Fruit fly (Drosophila melanogaster) whole organism, adult: ENCODE results near the gene CG14662.

ENCODE experiments used
- CG11617 ChIP-seq: fragments of 200-800 bp; sonication (Bioruptor generic); optimal IDR thresholded peaks from 2 replicates; lab custom pipeline; 2017; ENCODE audit warnings: mild to moderate bottlenecking, missing biosample characterization, missing genetic modification reagents, missing genetic modification characterization
- CG12768 ChIP-seq: fragments of 200-800 bp; sonication (Bioruptor generic); optimal IDR thresholded peaks from 2 replicates; lab custom pipeline; 2017; ENCODE audit warnings: missing biosample characterization, missing genetic modification characterization, mild to moderate bottlenecking, moderate library complexity, missing genetic modification reagents
- CG14711 ChIP-seq: fragments of 200-800 bp; sonication (Bioruptor generic); optimal IDR thresholded peaks from 2 replicates; lab custom pipeline; 2018; ENCODE audit warnings: missing biosample characterization, mild to moderate bottlenecking, missing genetic modification characterization, moderate library complexity
- CG1620 ChIP-seq: fragments of 200-800 bp; sonication (Bioruptor generic); optimal IDR thresholded peaks from 2 replicates; lab custom pipeline; 2016; ENCODE audit warnings: missing biosample characterization, missing genetic modification characterization
- CG33017 ChIP-seq: fragments of 200-800 bp; sonication (Bioruptor generic); optimal IDR thresholded peaks from 2 replicates; lab custom pipeline; 2018; ENCODE audit warnings: missing biosample characterization, mild to moderate bottlenecking, missing genetic modification characterization, moderate library complexity
- CG5204 ChIP-seq: fragments of 200-800 bp; sonication (Bioruptor generic); optimal IDR thresholded peaks from 2 replicates; lab custom pipeline; 2016; ENCODE audit warnings: missing biosample characterization, missing genetic modification characterization
- CG7101 ChIP-seq: fragments of 200-800 bp; sonication (Bioruptor generic); optimal IDR thresholded peaks from 2 replicates; lab custom pipeline; 2018; ENCODE audit warnings: missing biosample characterization, mild to moderate bottlenecking, missing genetic modification characterization, moderate library complexity
- Clk ChIP-seq: fragments of 200-800 bp; sonication (Bioruptor generic); optimal IDR thresholded peaks from 2 replicates; lab custom pipeline; 2017; ENCODE audit warnings: missing biosample characterization, missing genetic modification characterization
- Crg-1 ChIP-seq: fragments of 200-800 bp; sonication (Bioruptor generic); optimal IDR thresholded peaks from 2 replicates; lab custom pipeline; 2016; ENCODE audit warnings: missing biosample characterization, missing genetic modification characterization
- Hr96 ChIP-seq: fragments of 200-800 bp; sonication (Bioruptor generic); optimal IDR thresholded peaks from 2 replicates; lab custom pipeline; 2016; ENCODE audit warnings: missing biosample characterization, missing genetic modification characterization
- bab1 ChIP-seq: fragments of 200-800 bp; sonication (Bioruptor generic); optimal IDR thresholded peaks from 3 replicates; lab custom pipeline; 2019; ENCODE audit warnings: missing biosample characterization, mild to moderate bottlenecking, missing genetic modification characterization, moderate library complexity
- cnc ChIP-seq, 2 experiments: fragments of >200 bp; optimal IDR thresholded peaks; 2 replicates each; lab custom pipeline; 2017
- kay ChIP-seq: fragments of 200-800 bp; sonication (Bioruptor generic); peaks from one replicate; lab custom pipeline; 2016; ENCODE audit warnings: missing biosample characterization, missing genetic modification characterization, borderline replicate concordance
- ovo ChIP-seq: fragments of 200-800 bp; sonication (Bioruptor generic); optimal IDR thresholded peaks from 2 replicates; lab custom pipeline; 2016; ENCODE audit warnings: missing biosample characterization, missing genetic modification characterization
- pad ChIP-seq: fragments of 200-800 bp; sonication (Bioruptor generic); optimal IDR thresholded peaks from 3 replicates; lab custom pipeline; 2017; ENCODE audit warnings: missing biosample characterization, missing genetic modification characterization, mild to moderate bottlenecking, moderate library complexity, missing genetic modification reagents
- tj ChIP-seq: fragments of 200-800 bp; sonication (Bioruptor generic); optimal IDR thresholded peaks from 3 replicates; lab custom pipeline; 2017; ENCODE audit warnings: missing biosample characterization, mild to moderate bottlenecking, missing genetic modification characterization, moderate library complexity
- toe ChIP-seq: fragments of 200-800 bp; sonication (Bioruptor generic); optimal IDR thresholded peaks from 2 replicates; lab custom pipeline; 2016; ENCODE audit warnings: missing biosample characterization, missing genetic modification characterization

The CG14662 gene

DNA sequence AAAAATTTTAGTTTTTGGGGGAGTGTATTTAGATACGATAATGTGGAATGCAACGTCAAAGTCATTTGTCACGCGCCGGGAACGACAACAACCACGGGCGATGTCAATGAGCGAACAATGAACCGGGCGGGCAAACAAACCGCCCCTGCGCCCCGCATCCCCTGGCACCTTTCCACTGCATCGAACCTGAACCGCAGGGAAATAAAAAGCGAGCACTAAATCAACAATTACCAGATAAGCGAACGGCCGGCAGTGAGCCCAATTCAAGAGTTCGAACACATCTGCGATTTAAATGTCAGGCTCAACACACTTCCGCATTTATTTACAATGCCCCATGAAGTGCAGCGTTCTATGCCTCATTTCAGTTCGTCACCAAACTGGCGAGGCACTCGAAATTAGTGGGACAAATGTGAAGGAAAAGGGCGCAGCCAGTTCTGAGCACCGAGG lies 12.5 kb upstream of the CG14662 start:
- TF ChIP-seq Hr96 (GFP tag; lab: Kevin White, UChicago) (no peak), CG12768 (GFP tag; lab: Kevin White, UChicago) (peak; percentile 7), Crg-1 (no peak)

DNA sequence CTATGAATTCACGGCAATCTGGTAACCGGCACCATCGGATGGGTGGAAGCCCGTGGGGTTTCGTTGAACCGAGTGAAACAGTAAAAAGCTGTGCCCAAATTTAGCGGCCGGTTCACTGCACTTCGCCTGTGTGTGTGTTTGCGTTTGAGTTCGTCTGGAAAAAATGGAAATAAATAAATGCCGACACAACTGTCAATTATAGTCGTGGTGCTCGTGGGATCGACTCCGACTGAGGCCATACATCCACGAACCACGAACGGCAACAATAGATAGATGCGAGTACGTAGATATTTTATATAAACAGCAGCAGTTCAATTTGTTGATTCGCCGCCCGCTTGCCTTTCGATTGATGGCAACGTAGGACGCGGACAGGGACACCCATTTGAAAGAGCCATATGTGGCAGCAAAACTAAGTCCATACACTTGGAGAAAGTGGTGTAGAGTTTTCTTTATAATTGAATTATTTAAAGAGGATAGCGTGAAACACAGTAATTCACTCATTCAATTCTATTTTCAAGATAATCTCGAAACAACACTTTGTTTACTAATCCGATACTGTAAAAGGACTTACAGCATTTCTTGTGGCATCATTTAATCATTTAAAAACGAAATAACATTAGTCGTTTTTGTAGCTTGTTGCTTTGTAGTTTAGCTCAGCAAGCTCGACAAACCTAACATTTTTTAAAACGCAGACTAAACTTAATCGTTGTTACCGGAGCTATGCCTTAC lies 11.7 kb upstream of the CG14662 start:
- TF ChIP-seq ovo (GFP tag; lab: Kevin White, UChicago): no peak
- no peak for TF ChIP-seq cnc (optimal IDR thresholded peaks at IDR 0.05; lab: Kevin White, UChicago)
- no peak for TF ChIP-seq CG11617 (GFP tag; lab: Kevin White, UChicago)
- no peak for TF ChIP-seq bab1 (GFP tag; lab: Kevin White, UChicago)
- TF ChIP-seq Clk (GFP tag; lab: Kevin White, UChicago): no peak
- TF ChIP-seq CG33017 (tag; lab: Kevin White, UChicago): no peak
- TF ChIP-seq CG7101 (tag; lab: Kevin White, UChicago): no peak
- TF ChIP-seq CG12768 (GFP tag; lab: Kevin White, UChicago): no peak
- TF ChIP-seq CG5204: no peak
- TF ChIP-seq pad (GFP tag; lab: Kevin White, UChicago): no peak

DNA sequence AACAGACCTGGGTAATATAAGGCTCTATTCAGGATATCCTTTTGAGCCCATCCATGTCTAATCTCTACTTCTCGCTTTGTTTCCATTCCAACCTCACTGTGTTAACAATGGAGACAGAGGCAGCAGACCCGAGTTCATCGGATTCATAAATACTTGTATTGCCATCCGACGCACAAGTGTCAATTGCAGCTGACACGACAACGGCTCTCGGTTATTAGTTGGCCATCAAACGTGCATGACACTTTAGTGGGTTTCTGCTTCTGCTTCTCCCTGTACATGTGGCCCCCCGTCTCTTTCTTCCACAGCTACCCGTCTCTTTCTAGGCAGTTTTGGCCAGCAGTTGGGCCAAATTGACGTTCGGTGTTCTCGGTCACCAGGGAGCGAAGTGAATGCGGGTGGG lies 10.6 kb upstream of the CG14662 start:
- TF ChIP-seq CG11617 (GFP tag; lab: Kevin White, UChicago): no peak
- TF ChIP-seq ovo (GFP tag; lab: Kevin White, UChicago): no peak
- no peak for TF ChIP-seq CG33017 (tag; lab: Kevin White, UChicago)
- TF ChIP-seq CG14711 (tag; lab: Kevin White, UChicago): no peak
- TF ChIP-seq cnc (optimal IDR thresholded peaks at IDR 0.05; lab: Kevin White, UChicago): no peak
- no peak for TF ChIP-seq Hr96 (GFP tag; lab: Kevin White, UChicago)
- no peak for TF ChIP-seq pad (GFP tag; lab: Kevin White, UChicago)
- TF ChIP-seq toe (GFP tag; lab: Kevin White, UChicago): no peak
- no peak for TF ChIP-seq bab1 (GFP tag; lab: Kevin White, UChicago)

DNA sequence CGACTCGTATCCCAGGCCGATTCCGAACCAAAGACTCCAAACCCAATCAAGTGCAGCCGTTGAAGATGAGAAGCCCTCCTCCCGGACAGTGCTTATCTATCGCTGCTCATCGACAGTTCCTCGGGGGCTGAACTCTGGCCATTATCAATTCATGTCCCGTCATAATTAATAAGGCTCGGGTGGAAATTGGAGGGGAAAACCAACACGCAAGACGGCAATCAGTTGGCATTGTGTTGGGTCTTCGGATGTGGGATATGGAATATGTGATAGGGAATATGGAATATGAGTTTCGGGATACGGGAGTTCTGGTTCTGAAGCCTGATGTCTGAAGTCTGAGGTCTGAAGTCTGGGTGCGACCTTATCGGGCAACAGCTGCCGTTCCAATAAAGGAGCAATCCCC lies 9.4 kb upstream of the CG14662 start:
- TF ChIP-seq bab1 (GFP tag; lab: Kevin White, UChicago) (no peak), cnc (optimal IDR thresholded peaks at IDR 0.05; lab: Kevin White, UChicago) (no peak), CG1620 (GFP tag; lab: Kevin White, UChicago) (no peak), Hr96 (GFP tag; lab: Kevin White, UChicago) (no peak), CG14711 (tag; lab: Kevin White, UChicago) (no peak), toe (GFP tag; lab: Kevin White, UChicago) (no peak), Clk (GFP tag; lab: Kevin White, UChicago) (no peak), CG5204 (no peak), pad (GFP tag; lab: Kevin White, UChicago) (no peak), kay (GFP tag; lab: Kevin White, UChicago) (no peak), CG12768 (GFP tag; lab: Kevin White, UChicago) (no peak), Crg-1 (no peak), tj (GFP tag; lab: Kevin White, UChicago) (no peak), CG7101 (tag; lab: Kevin White, UChicago) (no peak)

DNA sequence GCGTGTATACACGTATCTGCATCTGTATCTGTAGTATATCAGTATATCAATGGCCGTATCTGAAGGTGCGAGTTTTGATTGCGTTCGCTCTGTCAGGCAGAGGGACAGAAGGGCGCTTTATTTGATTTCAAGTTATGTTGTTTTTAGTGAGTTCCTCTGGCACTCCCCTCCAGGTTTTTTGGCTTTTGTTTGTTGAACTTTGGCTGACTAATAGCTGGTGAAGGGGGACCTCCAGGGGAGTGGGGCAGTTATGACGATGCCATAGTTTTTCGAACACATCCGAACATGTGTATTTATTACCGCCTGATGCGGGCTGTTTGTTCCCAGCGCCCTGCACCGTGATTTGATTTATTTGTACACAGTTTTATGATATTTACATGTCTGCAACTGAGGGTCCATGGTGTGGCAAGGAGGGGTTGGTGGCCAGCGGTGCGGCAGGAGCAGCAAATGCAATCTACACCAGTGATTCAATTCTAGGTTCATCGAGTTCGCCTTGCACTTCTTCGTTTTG lies 8.2 kb upstream of the CG14662 start:
- no peak for TF ChIP-seq CG11617 (GFP tag; lab: Kevin White, UChicago)
- TF ChIP-seq CG7101 (tag; lab: Kevin White, UChicago): no peak
- no peak for TF ChIP-seq pad (GFP tag; lab: Kevin White, UChicago)
- TF ChIP-seq Clk (GFP tag; lab: Kevin White, UChicago): no peak
- no peak for TF ChIP-seq kay (GFP tag; lab: Kevin White, UChicago)
- TF ChIP-seq bab1 (GFP tag; lab: Kevin White, UChicago): no peak
- no peak for TF ChIP-seq CG33017 (tag; lab: Kevin White, UChicago)
- no peak for TF ChIP-seq ovo (GFP tag; lab: Kevin White, UChicago)
- TF ChIP-seq cnc (optimal IDR thresholded peaks at IDR 0.05; lab: Kevin White, UChicago): no peak

DNA sequence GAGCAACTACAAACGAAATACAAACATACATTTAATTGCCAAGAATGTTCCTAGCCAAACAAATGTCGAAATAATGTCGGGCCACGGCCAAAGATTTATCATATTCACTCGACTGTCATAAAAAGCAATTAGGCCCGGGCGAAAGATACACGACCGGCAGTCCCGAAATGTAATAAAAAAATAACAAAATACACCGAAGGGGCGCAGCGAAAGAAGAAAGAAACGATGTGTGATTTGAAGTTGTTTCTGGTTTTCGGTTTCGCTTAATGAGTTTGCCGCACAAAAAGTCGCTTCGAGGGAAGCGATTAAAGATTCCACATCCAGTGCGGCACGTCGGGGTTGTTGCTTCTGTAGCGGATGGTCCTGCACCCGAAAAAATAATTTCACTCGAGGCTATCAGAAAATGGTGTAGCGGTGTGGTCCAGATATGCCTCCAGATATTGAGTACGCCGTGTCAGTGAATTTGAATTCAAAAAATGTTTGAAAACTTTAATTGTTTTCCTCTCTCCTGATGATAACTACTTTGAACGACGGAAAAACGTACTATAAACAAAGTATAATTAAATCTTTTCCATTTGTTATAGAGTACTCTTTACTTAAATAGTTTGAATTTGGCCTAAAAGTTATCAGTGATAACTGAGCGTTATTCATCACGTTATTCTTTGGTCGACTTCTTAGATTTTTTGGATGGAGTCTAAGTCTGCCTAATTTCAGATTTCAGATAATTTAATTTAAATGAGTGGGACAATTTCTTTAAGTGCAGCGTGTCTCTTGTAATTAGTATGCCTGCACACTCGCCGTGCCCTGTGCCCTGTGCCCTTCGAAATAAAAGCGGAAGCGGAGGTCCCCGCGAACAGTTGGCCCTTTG lies 5.4 kb upstream of the CG14662 start:
- no peak for TF ChIP-seq tj (GFP tag; lab: Kevin White, UChicago)
- no peak for TF ChIP-seq CG33017 (tag; lab: Kevin White, UChicago)
- TF ChIP-seq cnc (optimal IDR thresholded peaks at IDR 0.05; lab: Kevin White, UChicago): no peak
- TF ChIP-seq CG11617 (GFP tag; lab: Kevin White, UChicago): no peak
- TF ChIP-seq CG14711 (tag; lab: Kevin White, UChicago): no peak
- no peak for TF ChIP-seq toe (GFP tag; lab: Kevin White, UChicago)
- TF ChIP-seq bab1 (GFP tag; lab: Kevin White, UChicago): no peak
- TF ChIP-seq pad (GFP tag; lab: Kevin White, UChicago): no peak
